Worm (Caenorhabditis elegans) whole organism, L3 larva: ENCODE data around the gene F43B10.1.

Experiments used
- R02D3.7 ChIP-seq: fragments of 150-350 bp; optimal IDR thresholded peaks from 2 replicates; lab custom pipeline; 2014; ENCODE audit warnings: missing biosample characterization, missing genetic modification characterization
- ZK546.5 ChIP-seq: sonication (generic microtip); optimal IDR thresholded peaks from 2 replicates; lab custom pipeline; 2017; ENCODE audit warnings: missing biosample characterization, missing genetic modification characterization
- ama-1 ChIP-seq: fragments of 150-350 bp; optimal IDR thresholded peaks from 2 replicates; lab custom pipeline; 2018
- ceh-28 ChIP-seq: fragments of 150-350 bp; optimal IDR thresholded peaks from 2 replicates; lab custom pipeline; 2014; ENCODE audit warnings: missing biosample characterization, missing genetic modification reagents, missing genetic modification characterization
- daf-12 ChIP-seq: fragments of 150-350 bp; optimal IDR thresholded peaks from 2 replicates; lab custom pipeline; 2014; ENCODE audit warnings: missing biosample characterization, missing genetic modification reagents, missing genetic modification characterization
- elt-1 ChIP-seq: fragments of 150-350 bp; optimal IDR thresholded peaks from 2 replicates; lab custom pipeline; 2014; ENCODE audit warnings: missing biosample characterization, missing genetic modification characterization
- elt-2 ChIP-seq: sonication (generic microtip); optimal IDR thresholded peaks from 2 replicates; lab custom pipeline; 2016; ENCODE audit warnings: missing genetic modification reagents, mild to moderate bottlenecking, missing genetic modification characterization, missing compliant biosample characterization
- elt-3 ChIP-seq, 3 experiments: fragments of 150-350 bp in 1 of 3; sonication (generic microtip) in 2 of 3; optimal IDR thresholded peaks; 2 replicates in 2 of 3; 4 replicates in 1 of 3; lab custom pipeline; 2014 to 2017; ENCODE audit warnings: missing biosample characterization in 3 of 3, missing genetic modification characterization in 3 of 3
- eor-1 ChIP-seq, 2 experiments: fragments of 150-350 bp; optimal IDR thresholded peaks; 2 replicates each; lab custom pipeline; 2014 to 2018; ENCODE audit warnings: missing biosample characterization in 2 of 2, missing genetic modification characterization in 2 of 2
- fos-1 ChIP-seq: fragments of 150-350 bp; optimal IDR thresholded peaks from 2 replicates; lab custom pipeline; 2014; ENCODE audit warnings: missing biosample characterization, missing genetic modification characterization
- hmg-11 ChIP-seq: sonication (generic microtip); optimal IDR thresholded peaks from 2 replicates; lab custom pipeline; 2016; ENCODE audit warnings: missing genetic modification characterization, missing compliant biosample characterization
- jun-1 ChIP-seq: fragments of 150-350 bp; optimal IDR thresholded peaks from 2 replicates; lab custom pipeline; 2014; ENCODE audit warnings: missing biosample characterization, missing genetic modification reagents, missing genetic modification characterization
- lin-39 ChIP-seq: fragments of 150-350 bp; optimal IDR thresholded peaks from 2 replicates; lab custom pipeline; 2018; ENCODE audit warnings: missing biosample characterization, missing genetic modification reagents, missing genetic modification characterization
- nhr-11 ChIP-seq: fragments of 150-350 bp; optimal IDR thresholded peaks from 2 replicates; lab custom pipeline; 2014; ENCODE audit warnings: missing biosample characterization, missing genetic modification characterization
- nhr-12 ChIP-seq: fragments of 150-350 bp; optimal IDR thresholded peaks from 2 replicates; lab custom pipeline; 2014; ENCODE audit warnings: missing biosample characterization, missing genetic modification characterization
- nhr-23 ChIP-seq: fragments of 150-350 bp; optimal IDR thresholded peaks from 2 replicates; lab custom pipeline; 2014; ENCODE audit warnings: missing biosample characterization, missing genetic modification reagents, missing genetic modification characterization
- nhr-25 ChIP-seq: sonication (generic microtip); optimal IDR thresholded peaks from 2 replicates; lab custom pipeline; 2017; ENCODE audit warnings: missing biosample characterization, missing genetic modification characterization
- nhr-28 ChIP-seq: fragments of 150-350 bp; optimal IDR thresholded peaks from 2 replicates; lab custom pipeline; 2014; ENCODE audit warnings: missing biosample characterization, missing genetic modification characterization
- nhr-43 ChIP-seq: sonication (generic microtip); optimal IDR thresholded peaks from 2 replicates; lab custom pipeline; 2016; ENCODE audit warnings: mild to moderate bottlenecking, missing genetic modification characterization, missing compliant biosample characterization; ENCODE audit not compliant: poor library complexity, severe bottlenecking
- nhr-67 ChIP-seq: fragments of 150-350 bp; optimal IDR thresholded peaks from 2 replicates; lab custom pipeline; 2014; ENCODE audit warnings: missing biosample characterization, missing genetic modification characterization
- nhr-77 ChIP-seq: fragments of 150-350 bp; optimal IDR thresholded peaks from 2 replicates; lab custom pipeline; 2014; ENCODE audit warnings: missing biosample characterization, missing genetic modification characterization
- pqm-1 ChIP-seq: fragments of 150-350 bp; optimal IDR thresholded peaks from 2 replicates; lab custom pipeline; 2017; ENCODE audit warnings: missing biosample characterization, missing genetic modification characterization, inconsistent platforms
- skn-1 ChIP-seq: fragments of 150-350 bp; optimal IDR thresholded peaks from 2 replicates; lab custom pipeline; 2014; ENCODE audit warnings: missing biosample characterization, missing genetic modification characterization
- tbx-2 ChIP-seq: sonication (generic microtip); optimal IDR thresholded peaks from 2 replicates; lab custom pipeline; 2016; ENCODE audit warnings: mild to moderate bottlenecking, missing genetic modification characterization, missing compliant biosample characterization
- unc-39 ChIP-seq: sonication (generic microtip); optimal IDR thresholded peaks from 4 replicates; lab custom pipeline; 2017; ENCODE audit warnings: missing biosample characterization, missing genetic modification characterization
- unc-62 ChIP-seq: fragments of 150-350 bp; sonication (generic microtip); optimal IDR thresholded peaks from 4 replicates; lab custom pipeline; 2014; ENCODE audit warnings: missing biosample characterization, missing genetic modification reagents, missing genetic modification characterization
- ztf-11 ChIP-seq: fragments of 150-350 bp; optimal IDR thresholded peaks from 2 replicates; lab custom pipeline; 2014; ENCODE audit warnings: missing biosample characterization, missing genetic modification characterization

F43B10.1 gene

ce11 chrX:16658309-16658708 is 4.3 kb downstream of the F43B10.1 start:
- TF ChIP-seq unc-62 (no peak), elt-3 (tag; optimal IDR thresholded peaks at IDR 0.05; lab: Kevin White, UChicago) (peak in 1 of 3 experiments; percentile 43)

- TF ChIP-seq hmg-11 (tag; lab: Kevin White, UChicago) (no peak), lin-39 (tag; lab: Kevin White, UChicago) (peak; percentile 29)
Measured at ce11 chrX:16655283-16655682, 7.3 kb downstream of the F43B10.1 start.

- TF ChIP-seq pqm-1 (tag; lab: Kevin White, UChicago), result no peak
- no peak for TF ChIP-seq skn-1 (tag; lab: Kevin White, UChicago)
- no peak for TF ChIP-seq ama-1 (lab: Kevin White, UChicago)
- no peak for TF ChIP-seq hmg-11 (tag; lab: Kevin White, UChicago)
- TF ChIP-seq fos-1 (tag; lab: Kevin White, UChicago), result no peak
Measured at ce11 chrX:16650600-16650999, 12.0 kb downstream of the F43B10.1 start.

- TF ChIP-seq lin-39 (tag; lab: Kevin White, UChicago) (no peak), R02D3.7 (tag; lab: Kevin White, UChicago) (no peak), nhr-12 (tag; lab: Kevin White, UChicago) (no peak), nhr-67 (tag; lab: Kevin White, UChicago) (no peak), eor-1 (tag; optimal IDR thresholded peaks at IDR 0.05; lab: Kevin White, UChicago) (no peak), ama-1 (lab: Kevin White, UChicago) (no peak), fos-1 (tag; lab: Kevin White, UChicago) (no peak), nhr-43 (tag; lab: Kevin White, UChicago) (no peak), pqm-1 (tag; lab: Kevin White, UChicago) (no peak), ZK546.5 (tag; lab: Kevin White, UChicago) (no peak), tbx-2 (tag; lab: Kevin White, UChicago) (no peak)
Measured at ce11 chrX:16648773-16649172, 13.8 kb downstream of the F43B10.1 start.

ce11 chrX:16647222-16647621 is 15.4 kb downstream of the F43B10.1 start:
- TF ChIP-seq skn-1 (tag; lab: Kevin White, UChicago) (no peak), nhr-23 (tag; lab: Kevin White, UChicago) (peak; percentile 45)

- peak; percentile 74 for TF ChIP-seq elt-2 (tag; lab: Kevin White, UChicago)
- no peak for TF ChIP-seq daf-12 (tag; lab: Kevin White, UChicago)
Measured at ce11 chrX:16644889-16645288, 17.7 kb downstream of the F43B10.1 start.

ce11 chrX:16643246-16643645 is 19.4 kb downstream of the F43B10.1 start:
- TF ChIP-seq ceh-28 (tag; lab: Kevin White, UChicago), result no peak
- TF ChIP-seq nhr-43 (tag; lab: Kevin White, UChicago), result no peak
- TF ChIP-seq unc-39 (tag; lab: Kevin White, UChicago), result no peak
- no peak for TF ChIP-seq jun-1 (tag; lab: Kevin White, UChicago)
- no peak for TF ChIP-seq nhr-77 (tag; lab: Kevin White, UChicago)
- TF ChIP-seq, all 47 proteins: peak for 0

- TF ChIP-seq nhr-25 (tag; lab: Kevin White, UChicago), result no peak
- no peak for TF ChIP-seq eor-1 (tag; optimal IDR thresholded peaks at IDR 0.05; lab: Kevin White, UChicago)
- TF ChIP-seq ztf-11 (tag; lab: Kevin White, UChicago), result no peak
- no peak for TF ChIP-seq elt-1 (tag; lab: Kevin White, UChicago)
- TF ChIP-seq ama-1 (lab: Kevin White, UChicago), result no peak
- no peak for TF ChIP-seq nhr-11 (tag; lab: Kevin White, UChicago)
- TF ChIP-seq nhr-28 (tag; lab: Kevin White, UChicago), result no peak
- no peak for TF ChIP-seq elt-2 (tag; lab: Kevin White, UChicago)
Measured at ce11 chrX:16641678-16642077, 20.9 kb downstream of the F43B10.1 start.
